Worm (Caenorhabditis elegans): ENCODE data around the gene Y32H12A.6.

DNA sequence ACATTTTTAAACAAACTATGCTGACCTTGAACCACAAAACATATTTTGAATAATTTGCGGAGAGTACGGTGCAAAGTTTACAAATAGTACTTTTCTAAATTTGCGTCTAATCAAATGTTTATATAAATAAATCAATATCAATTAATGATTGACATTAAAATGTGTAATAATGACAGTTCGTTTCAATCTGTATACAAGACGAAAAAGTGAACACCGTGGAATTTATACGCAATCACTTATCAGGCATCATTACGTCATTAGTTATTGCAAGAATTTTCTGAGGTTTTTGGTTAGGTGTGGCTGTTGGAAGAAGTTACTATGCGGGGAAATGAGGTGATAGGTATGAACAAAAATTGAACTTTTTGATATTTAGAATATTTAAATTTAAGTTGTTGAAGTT, 45.1 kb upstream of the Y32H12A.6 start:
- TF ChIP-seq flt-1 (GFP tag; IDR thresholded peaks at IDR 0.05) = no peak
- no peak for TF ChIP-seq ref-1 (GFP tag; conservative IDR thresholded peaks at IDR 0.05)
- no peak for TF ChIP-seq med-1 (GFP tag; optimal IDR thresholded peaks at IDR 0.05; ENCODE audit: insufficient read depth)
- no peak for TF ChIP-seq ztf-23 (GFP tag; IDR thresholded peaks at IDR 0.05)
- no peak for TF ChIP-seq ztf-29 (GFP tag; IDR thresholded peaks at IDR 0.05)
- TF ChIP-seq cog-1 (tag; optimal IDR thresholded peaks at IDR 0.05) = no peak
